Fruit fly (Drosophila melanogaster): ENCODE results near the gene ear.

Gene ear

dm6 chr3R:15374397-15374796 is 53.8 kb downstream of the ear start, which contains the start of gene Rbp (continued):
- TF ChIP-seq CG15514 (GFP tag; optimal IDR thresholded peaks at IDR 0.05), result no peak
- no peak for TF ChIP-seq tgo (GFP tag; IDR thresholded peaks at IDR 0.05)
- 0 out of 3 replicates have a peak, but pooled peaks have one; percentile 17 for TF ChIP-seq CG34422 (GFP tag; IDR thresholded peaks at IDR 0.05)
- TF ChIP-seq CG6791 (GFP tag; IDR thresholded peaks at IDR 0.05; ENCODE audit: partially characterized antibody), result no peak
